Fruit fly (Drosophila melanogaster) whole organism, prepupa: Measurements from ENCODE around the gene Cyp313b1.

Source experiments
- Blimp-1 ChIP-seq: fragments of 200-800 bp; sonication (Bioruptor generic); optimal IDR thresholded peaks from 3 replicates; lab custom pipeline; 2017; ENCODE audit warnings: missing biosample characterization, missing genetic modification characterization, mild to moderate bottlenecking, moderate library complexity, missing genetic modification reagents
- CG10631 ChIP-seq: fragments of 200-800 bp; sonication (Bioruptor generic); optimal IDR thresholded peaks from 2 replicates; lab custom pipeline; 2016; ENCODE audit warnings: missing biosample characterization, missing genetic modification characterization
- CG10669 ChIP-seq: fragments of 200-800 bp; sonication (Bioruptor generic); optimal IDR thresholded peaks from 3 replicates; lab custom pipeline; 2018; ENCODE audit warnings: missing biosample characterization, mild to moderate bottlenecking, missing genetic modification characterization, moderate library complexity
- CG11294 ChIP-seq: fragments of 200-800 bp; sonication (Bioruptor generic); IDR thresholded peaks from 2 replicates; pipeline ENCODE4 v1.3.6; 2022; ENCODE audit warnings: missing biosample characterization, missing genetic modification characterization
- CG11762 ChIP-seq: fragments of 200-800 bp; sonication (Bioruptor generic); optimal IDR thresholded peaks from 3 replicates; lab custom pipeline; 2016; ENCODE audit warnings: missing biosample characterization, missing genetic modification characterization; ENCODE audit not compliant: insufficient read depth
- CG11902 ChIP-seq: fragments of 200-800 bp; sonication (Bioruptor generic); optimal IDR thresholded peaks from 3 replicates; lab custom pipeline; 2016; ENCODE audit warnings: missing biosample characterization, missing genetic modification characterization
- CG15336 ChIP-seq: fragments of 200-800 bp; sonication (Bioruptor generic); IDR thresholded peaks from 2 replicates; pipeline ENCODE4 v1.3.6; 2022; ENCODE audit warnings: missing biosample characterization, missing genetic modification characterization
- CG1621 ChIP-seq: fragments of 200-800 bp; sonication (Bioruptor generic); optimal IDR thresholded peaks from 3 replicates; lab custom pipeline; 2018; ENCODE audit warnings: missing biosample characterization, mild to moderate bottlenecking, missing genetic modification characterization
- CG3032 ChIP-seq: fragments of 200-800 bp; optimal IDR thresholded peaks from 2 replicates; lab custom pipeline; 2019; ENCODE audit warnings: missing biosample characterization, mild to moderate bottlenecking, missing genetic modification characterization, moderate library complexity
- CG31627 ChIP-seq: fragments of 200-800 bp; sonication (Bioruptor generic); optimal IDR thresholded peaks from 3 replicates; lab custom pipeline; 2016; ENCODE audit warnings: missing biosample characterization, missing genetic modification characterization
- CG32006 ChIP-seq: fragments of 200-800 bp; sonication (Bioruptor generic); optimal IDR thresholded peaks from 3 replicates; lab custom pipeline; 2017; ENCODE audit warnings: missing biosample characterization, mild to moderate bottlenecking, missing genetic modification characterization
- CG3919 ChIP-seq: fragments of 200-800 bp; sonication (Bioruptor generic); optimal IDR thresholded peaks from 3 replicates; lab custom pipeline; 2016; ENCODE audit warnings: missing biosample characterization, missing genetic modification characterization
- CG4318 ChIP-seq: fragments of 200-800 bp; sonication (Bioruptor generic); optimal IDR thresholded peaks from 3 replicates; lab custom pipeline; 2017; ENCODE audit warnings: missing biosample characterization, mild to moderate bottlenecking, missing genetic modification characterization
- CG6163 ChIP-seq: fragments of 200-800 bp; sonication (Bioruptor generic); IDR thresholded peaks from 3 replicates; pipeline ENCODE4 v1.3.6; 2022; ENCODE audit warnings: missing biosample characterization, missing genetic modification characterization
- CG6276 ChIP-seq: fragments of 200-800 bp; sonication (Bioruptor generic); optimal IDR thresholded peaks from 2 replicates; lab custom pipeline; 2017; ENCODE audit warnings: missing biosample characterization, mild to moderate bottlenecking, missing genetic modification characterization
- CG6792 ChIP-seq: fragments of 200-800 bp; sonication (Bioruptor generic); optimal IDR thresholded peaks from 3 replicates; lab custom pipeline; 2016; ENCODE audit warnings: missing biosample characterization, missing genetic modification characterization
- CG6854 ChIP-seq: fragments of 200-800 bp; sonication (Bioruptor generic); optimal IDR thresholded peaks from 2 replicates; lab custom pipeline; 2017; ENCODE audit warnings: missing biosample characterization, mild to moderate bottlenecking, missing genetic modification characterization
- CG8119 ChIP-seq: fragments of 200-800 bp; sonication (Bioruptor generic); IDR thresholded peaks from 3 replicates; pipeline ENCODE4 v1.3.6; 2022; ENCODE audit warnings: missing biosample characterization, missing genetic modification characterization
- CG8319 ChIP-seq: fragments of 200-800 bp; sonication (Bioruptor generic); optimal IDR thresholded peaks from 3 replicates; lab custom pipeline; 2016; ENCODE audit warnings: missing biosample characterization, missing genetic modification characterization
- CG9139 ChIP-seq: fragments of 200-800 bp; sonication (Bioruptor generic); optimal IDR thresholded peaks from 3 replicates; lab custom pipeline; 2017; ENCODE audit warnings: missing biosample characterization, mild to moderate bottlenecking, missing genetic modification characterization
- Eip75B ChIP-seq: fragments of 200-800 bp; sonication (Bioruptor generic); optimal IDR thresholded peaks from 3 replicates; lab custom pipeline; 2016; ENCODE audit warnings: missing biosample characterization, missing genetic modification characterization
- Eip78C ChIP-seq: fragments of 200-800 bp; sonication (Bioruptor generic); peaks from one replicate; lab custom pipeline; 2016; ENCODE audit warnings: missing biosample characterization, missing genetic modification characterization
- Eip93F ChIP-seq: fragments of 200-800 bp; sonication (Bioruptor generic); optimal IDR thresholded peaks from 2 replicates; lab custom pipeline; 2016; ENCODE audit warnings: missing biosample characterization, mild to moderate bottlenecking, missing genetic modification characterization
- Ets96B ChIP-seq: fragments of 200-800 bp; optimal IDR thresholded peaks from 2 replicates; lab custom pipeline; 2019; ENCODE audit warnings: missing biosample characterization, mild to moderate bottlenecking, missing genetic modification characterization, moderate library complexity
- Gug ChIP-seq: fragments of 200-800 bp; sonication (Bioruptor generic); IDR thresholded peaks from 2 replicates; pipeline ENCODE4 v1.3.6; 2022; ENCODE audit warnings: missing biosample characterization, missing genetic modification characterization
- Hr38 ChIP-seq: sonication (Bioruptor generic); optimal IDR thresholded peaks from 2 replicates; lab custom pipeline; 2016; ENCODE audit warnings: missing biosample characterization, missing genetic modification characterization
- Hr39 ChIP-seq: fragments of 200-800 bp; sonication (Bioruptor generic); optimal IDR thresholded peaks from 2 replicates; lab custom pipeline; 2016; ENCODE audit warnings: missing biosample characterization, missing genetic modification characterization
- Hr4 ChIP-seq: fragments of 200-800 bp; sonication (Bioruptor generic); optimal IDR thresholded peaks from 3 replicates; lab custom pipeline; 2016; ENCODE audit warnings: missing biosample characterization, missing genetic modification characterization
- OdsH ChIP-seq: fragments of 200-800 bp; sonication (Bioruptor generic); optimal IDR thresholded peaks from 3 replicates; lab custom pipeline; 2016; ENCODE audit warnings: missing biosample characterization, missing genetic modification characterization
- Sox102F ChIP-seq: fragments of 200-800 bp; sonication (Bioruptor generic); optimal IDR thresholded peaks from 2 replicates; lab custom pipeline; 2016; ENCODE audit warnings: missing biosample characterization, mild to moderate bottlenecking, missing genetic modification characterization
- Sox14 ChIP-seq: fragments of 200-800 bp; sonication (Bioruptor generic); optimal IDR thresholded peaks from 3 replicates; lab custom pipeline; 2016; ENCODE audit warnings: missing biosample characterization, missing genetic modification characterization
- Sox15 ChIP-seq: fragments of 200-800 bp; sonication (Bioruptor generic); optimal IDR thresholded peaks from 3 replicates; lab custom pipeline; 2016; ENCODE audit warnings: missing biosample characterization, missing genetic modification characterization
- achi ChIP-seq: fragments of 200-800 bp; sonication (Bioruptor generic); optimal IDR thresholded peaks from 3 replicates; lab custom pipeline; 2016; ENCODE audit warnings: missing biosample characterization, missing genetic modification characterization
- acj6 ChIP-seq: fragments of 200-800 bp; sonication (Bioruptor generic); optimal IDR thresholded peaks from 3 replicates; lab custom pipeline; 2016; ENCODE audit warnings: missing biosample characterization, missing genetic modification characterization
- cyc ChIP-seq: fragments of 200-800 bp; sonication (Bioruptor generic); optimal IDR thresholded peaks from 3 replicates; lab custom pipeline; 2016; ENCODE audit warnings: missing biosample characterization, missing genetic modification characterization
- dac ChIP-seq: fragments of 200-800 bp; sonication (Bioruptor generic); optimal IDR thresholded peaks from 2 replicates; lab custom pipeline; 2017; ENCODE audit warnings: missing biosample characterization, mild to moderate bottlenecking, missing genetic modification characterization
- dsx ChIP-seq: fragments of 200-800 bp; optimal IDR thresholded peaks from 3 replicates; lab custom pipeline; 2019; ENCODE audit warnings: missing biosample characterization, mild to moderate bottlenecking, missing genetic modification characterization, moderate library complexity; ENCODE audit not compliant: poor library complexity, severe bottlenecking
- eg ChIP-seq: fragments of 200-800 bp; sonication (Bioruptor generic); IDR thresholded peaks from 3 replicates; pipeline ENCODE4 v1.3.6; 2022; ENCODE audit warnings: missing biosample characterization, missing genetic modification characterization
- esn ChIP-seq: fragments of 200-800 bp; sonication (Bioruptor generic); optimal IDR thresholded peaks from 2 replicates; lab custom pipeline; 2016; ENCODE audit warnings: missing biosample characterization, mild to moderate bottlenecking, missing genetic modification characterization, moderate library complexity
- fd59A ChIP-seq: fragments of 200-800 bp; sonication (Bioruptor generic); optimal IDR thresholded peaks from 2 replicates; lab custom pipeline; 2017; ENCODE audit warnings: missing biosample characterization, mild to moderate bottlenecking, missing genetic modification characterization, missing genetic modification reagents
- fd85E ChIP-seq: fragments of 200-800 bp; sonication (Bioruptor generic); optimal IDR thresholded peaks from 3 replicates; lab custom pipeline; 2016; ENCODE audit warnings: missing biosample characterization, missing genetic modification characterization
- lz ChIP-seq: fragments of 200-800 bp; sonication (Bioruptor generic); optimal IDR thresholded peaks from 3 replicates; lab custom pipeline; 2016; ENCODE audit warnings: missing biosample characterization, missing genetic modification characterization
- salr ChIP-seq, 2 experiments: fragments of 200-800 bp; sonication (Bioruptor generic); optimal IDR thresholded peaks; 3 replicates each; lab custom pipeline; 2016 to 2018; ENCODE audit warnings: missing biosample characterization in 2 of 2, missing genetic modification characterization in 2 of 2, mild to moderate bottlenecking in 1 of 2
- ss ChIP-seq, 2 experiments: fragments of 200-800 bp; sonication (Bioruptor generic); optimal IDR thresholded peaks; 2 replicates in 1 of 2; 3 replicates in 1 of 2; lab custom pipeline; 2017 to 2018; ENCODE audit warnings: mild to moderate bottlenecking in 2 of 2, missing biosample characterization in 2 of 2, missing genetic modification characterization in 2 of 2, moderate library complexity in 1 of 2
- svp ChIP-seq: fragments of 200-800 bp; sonication (Bioruptor generic); peaks from one replicate; lab custom pipeline; 2016; ENCODE audit warnings: missing biosample characterization, missing genetic modification characterization
- topi ChIP-seq: fragments of 200-800 bp; sonication (Bioruptor generic); optimal IDR thresholded peaks from 3 replicates; lab custom pipeline; 2016; ENCODE audit warnings: missing biosample characterization, missing genetic modification characterization

Cyp313b1 gene

DNA sequence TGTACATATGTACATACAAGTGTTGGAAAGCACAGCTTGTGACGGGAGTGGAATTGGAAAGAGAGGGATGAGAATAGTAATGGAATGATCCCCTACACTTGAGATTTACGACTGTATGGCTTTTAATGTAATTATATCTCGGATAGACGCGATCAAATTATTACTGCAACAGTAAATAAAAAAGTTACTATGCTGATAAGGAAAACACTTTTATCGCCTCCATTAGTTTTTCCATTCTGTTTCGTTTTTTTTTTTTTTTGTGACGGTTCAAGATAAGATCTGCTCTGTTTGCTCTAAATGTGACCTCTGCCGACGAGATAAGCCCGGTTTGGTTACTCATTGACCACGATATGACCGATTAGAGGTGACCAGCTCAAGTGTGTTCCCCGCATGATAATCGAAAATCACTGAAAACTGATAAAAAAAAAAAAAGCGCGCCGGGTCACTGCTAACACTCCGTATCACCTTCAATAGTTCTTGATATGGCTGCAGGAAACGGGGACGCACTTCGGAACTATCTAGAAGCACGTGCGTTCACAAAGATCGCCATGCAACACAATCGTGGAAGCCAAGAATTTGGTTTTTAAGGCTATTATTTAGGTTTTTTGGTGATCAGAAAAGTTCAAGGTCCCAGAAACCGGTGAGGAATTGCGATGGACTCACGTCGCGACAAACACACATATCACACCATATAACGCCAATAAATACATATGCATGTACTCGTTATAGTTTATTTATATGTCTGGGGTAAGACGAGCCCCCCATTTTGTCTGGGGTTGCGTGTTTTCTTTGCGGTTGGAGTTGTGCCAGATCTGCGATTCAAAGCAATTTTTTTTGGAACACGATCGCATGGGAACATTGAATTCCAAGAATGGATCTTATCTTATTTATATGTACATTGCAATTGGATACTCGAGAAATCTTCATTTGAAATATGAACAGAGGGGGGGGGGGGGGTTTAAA is 25.4 kb upstream of the Cyp313b1 start, which contains the start of gene p (continued):
- TF ChIP-seq dac (no peak), Eip93F (GFP tag; lab: Kevin White, UChicago) (no peak), cyc (GFP tag; lab: Kevin White, UChicago) (peak; percentile 60), CG10631 (peak; percentile 32), CG3032 (peak; percentile 34), OdsH (GFP tag; lab: Kevin White, UChicago) (peak; percentile 69), acj6 (GFP tag; lab: Kevin White, UChicago) (peak; percentile 57), CG8319 (peak; percentile 37), Eip75B (GFP tag; lab: Kevin White, UChicago) (peak; percentile 58), lz (GFP tag; lab: Kevin White, UChicago) (peak; percentile 47), CG11294 (0 out of 2 replicates have a peak, but pooled peaks have one; percentile 34), CG3919 (GFP tag; lab: Kevin White, UChicago) (peak; percentile 70), Eip78C (GFP tag; lab: Kevin White, UChicago) (peak; percentile 87), CG11762 (GFP tag; lab: Kevin White, UChicago) (peak; percentile 37), topi (GFP tag; lab: Kevin White, UChicago) (peak; percentile 55), Sox102F (peak; percentile 58), Sox14 (peak; percentile 61), dsx (GFP tag; lab: Kevin White, UChicago) (no peak), salr (GFP tag; optimal IDR thresholded peaks at IDR 0.05; lab: Kevin White, UChicago) (peak; percentile 15 to 33), Sox15 (GFP tag; lab: Kevin White, UChicago) (no peak), CG4318 (GFP tag; lab: Kevin White, UChicago) (no peak), CG6792 (peak; percentile 50), CG9139 (GFP tag; lab: Kevin White, UChicago) (no peak)

DNA sequence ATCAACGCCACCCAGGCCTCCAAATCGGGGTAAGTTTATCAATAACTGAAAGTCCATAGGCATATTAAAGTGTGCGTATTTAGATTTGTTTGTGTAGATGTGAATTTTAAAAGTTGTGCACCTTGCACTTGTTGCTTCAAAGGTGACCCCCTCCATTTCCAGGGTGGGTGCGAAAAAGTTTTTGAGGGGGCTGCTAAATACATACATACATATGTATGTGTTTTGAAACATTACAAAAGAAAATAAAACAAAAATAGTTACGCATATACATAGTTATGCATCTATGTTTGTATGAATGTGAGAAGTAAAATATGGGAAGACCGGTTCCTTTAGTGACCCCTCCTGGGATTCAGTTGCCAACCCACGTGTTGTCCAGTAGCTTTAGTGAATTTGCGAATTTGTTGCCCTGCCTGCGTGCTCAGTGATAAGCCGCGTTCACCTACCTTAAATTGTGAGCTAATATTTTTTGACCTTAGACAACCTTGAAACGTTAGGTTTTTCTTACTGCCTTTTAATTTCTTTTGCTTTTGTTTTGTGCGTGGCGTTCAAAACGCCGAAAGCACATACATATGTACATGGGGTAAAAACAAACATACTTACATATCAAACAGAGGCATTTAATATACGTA is 24.6 kb upstream of the Cyp313b1 start:
- TF ChIP-seq Hr4 (peak; percentile 10), Hr39 (GFP tag; lab: Kevin White, UChicago) (peak; percentile 39), svp (GFP tag; lab: Kevin White, UChicago) (peak; percentile 74), esn (GFP tag; lab: Kevin White, UChicago) (no peak), CG11902 (GFP tag; lab: Kevin White, UChicago) (no peak), fd85E (GFP tag; lab: Kevin White, UChicago) (no peak), CG31627 (GFP tag; lab: Kevin White, UChicago) (peak; percentile 24), OdsH (GFP tag; lab: Kevin White, UChicago) (no peak), CG6276 (GFP tag; lab: Kevin White, UChicago) (no peak), ss (GFP tag; optimal IDR thresholded peaks at IDR 0.05; lab: Kevin White, UChicago) (no peak), Sox102F (no peak), CG3032 (no peak), CG6163 (GFP tag; lab: Robert Waterston, UW) (peak; percentile 71), CG10631 (peak; percentile 8), Sox15 (GFP tag; lab: Kevin White, UChicago) (peak; percentile 17), CG8119 (GFP tag; lab: Robert Waterston, UW) (peak; percentile 32; the same call in 2 of the 3 replicates), CG32006 (GFP tag; lab: Kevin White, UChicago) (no peak), Eip75B (GFP tag; lab: Kevin White, UChicago) (peak; percentile 9), Hr38 (GFP tag; lab: Kevin White, UChicago) (no peak), CG6854 (GFP tag; lab: Kevin White, UChicago) (no peak), Sox14 (peak; percentile 13), Blimp-1 (GFP tag; lab: Kevin White, UChicago) (no peak), CG1621 (no peak), Gug (no peak), CG8319 (peak; percentile 40), fd59A (GFP tag; lab: Kevin White, UChicago) (no peak), Ets96B (tag; lab: Kevin White, UChicago) (peak; percentile 39), achi (GFP tag; lab: Kevin White, UChicago) (no peak), CG11294 (peak; percentile 40; the same call in 1 of the 2 replicates), CG15336 (peak; percentile 41), eg (GFP tag; lab: Robert Waterston, UW) (peak; percentile 64), CG10669 (no peak), CG4318 (GFP tag; lab: Kevin White, UChicago) (no peak), Eip78C (GFP tag; lab: Kevin White, UChicago) (peak; percentile 4)
